Worm (Caenorhabditis elegans) whole organism, L2 larva: ENCODE data around the gene rei-1.

Source experiments
- F13H6.1 ChIP-seq: sonication (generic microtip); optimal IDR thresholded peaks from 2 replicates; lab custom pipeline; 2016; ENCODE audit warnings: missing genetic modification characterization, missing compliant biosample characterization
- Y55F3AM.14 ChIP-seq: fragments of 200-800 bp; sonication (Bioruptor generic); optimal IDR thresholded peaks from 2 replicates; lab custom pipeline; 2018; ENCODE audit warnings: mild to moderate bottlenecking, missing genetic modification characterization, missing compliant biosample characterization
- alr-1 ChIP-seq: fragments of 150-350 bp; optimal IDR thresholded peaks from 2 replicates; lab custom pipeline; 2014; ENCODE audit warnings: missing biosample characterization, missing genetic modification characterization
- ama-1 ChIP-seq: fragments of 150-350 bp; optimal IDR thresholded peaks from 2 replicates; lab custom pipeline; 2018; ENCODE audit warnings: inconsistent platforms
- ceh-82 ChIP-seq: fragments of 150-350 bp; optimal IDR thresholded peaks from 2 replicates; lab custom pipeline; 2014; ENCODE audit warnings: missing biosample characterization, missing genetic modification characterization
- crh-2 ChIP-seq: sonication (generic microtip); optimal IDR thresholded peaks from 2 replicates; lab custom pipeline; 2017; ENCODE audit warnings: missing biosample characterization, missing genetic modification characterization
- dmd-4 ChIP-seq: sonication (generic microtip); optimal IDR thresholded peaks from 2 replicates; lab custom pipeline; 2017; ENCODE audit warnings: missing biosample characterization, missing genetic modification characterization
- egl-27 ChIP-seq: sonication (generic microtip); optimal IDR thresholded peaks from 3 replicates; lab custom pipeline; 2017; ENCODE audit warnings: missing biosample characterization, missing genetic modification reagents, missing genetic modification characterization
- elt-1 ChIP-seq: fragments of 150-350 bp; optimal IDR thresholded peaks from 2 replicates; lab custom pipeline; 2014; ENCODE audit warnings: missing biosample characterization, missing genetic modification characterization
- elt-3 ChIP-seq: sonication (generic microtip); optimal IDR thresholded peaks from 2 replicates; lab custom pipeline; 2017; ENCODE audit warnings: missing biosample characterization, missing genetic modification characterization
- fos-1 ChIP-seq: fragments of 150-350 bp; optimal IDR thresholded peaks from 2 replicates; lab custom pipeline; 2014; ENCODE audit warnings: missing biosample characterization, missing genetic modification characterization
- gmeb-1 ChIP-seq: fragments of 150-350 bp; optimal IDR thresholded peaks from 2 replicates; lab custom pipeline; 2014; ENCODE audit warnings: missing biosample characterization, missing genetic modification characterization
- lin-11 ChIP-seq: fragments of 150-350 bp; sonication (generic microtip); optimal IDR thresholded peaks from 2 replicates; lab custom pipeline; 2014; ENCODE audit warnings: missing biosample characterization, missing genetic modification characterization, inconsistent platforms, mixed read lengths
- lin-39 ChIP-seq: fragments of 150-350 bp; optimal IDR thresholded peaks from 2 replicates; lab custom pipeline; 2014; ENCODE audit warnings: missing biosample characterization, missing genetic modification reagents, missing genetic modification characterization
- lsy-2 ChIP-seq, 2 experiments: fragments of 150-350 bp in 1 of 2; sonication (generic microtip) in 1 of 2; optimal IDR thresholded peaks; 2 replicates each; lab custom pipeline; 2014 to 2017; ENCODE audit warnings: missing biosample characterization in 2 of 2, missing genetic modification characterization in 2 of 2
- mab-5 ChIP-seq: fragments of 150-350 bp; optimal IDR thresholded peaks from 2 replicates; lab custom pipeline; 2014; ENCODE audit warnings: missing biosample characterization, missing genetic modification characterization
- mbf-1 ChIP-seq: sonication (generic microtip); optimal IDR thresholded peaks from 2 replicates; lab custom pipeline; 2017; ENCODE audit warnings: missing biosample characterization, missing genetic modification characterization
- nhr-10 ChIP-seq: sonication (generic microtip); optimal IDR thresholded peaks from 2 replicates; lab custom pipeline; 2017; ENCODE audit warnings: missing biosample characterization, missing genetic modification characterization
- nhr-11 ChIP-seq: fragments of 150-350 bp; optimal IDR thresholded peaks from 2 replicates; lab custom pipeline; 2014; ENCODE audit warnings: missing biosample characterization, missing genetic modification characterization
- nhr-129 ChIP-seq: fragments of 150-350 bp; optimal IDR thresholded peaks from 2 replicates; lab custom pipeline; 2014; ENCODE audit warnings: missing biosample characterization, missing genetic modification characterization
- nhr-21 ChIP-seq: fragments of 150-350 bp; optimal IDR thresholded peaks from 2 replicates; lab custom pipeline; 2014; ENCODE audit warnings: missing biosample characterization, missing genetic modification characterization
- nhr-23 ChIP-seq: fragments of 150-350 bp; optimal IDR thresholded peaks from 2 replicates; lab custom pipeline; 2014; ENCODE audit warnings: missing biosample characterization, missing genetic modification reagents, missing genetic modification characterization
- nhr-237 ChIP-seq: fragments of 150-350 bp; optimal IDR thresholded peaks from 2 replicates; lab custom pipeline; 2014; ENCODE audit warnings: missing biosample characterization, missing genetic modification characterization
- nhr-25 ChIP-seq: fragments of 150-350 bp; sonication (generic microtip); optimal IDR thresholded peaks from 3 replicates; lab custom pipeline; 2014; ENCODE audit warnings: missing biosample characterization, missing genetic modification characterization
- nhr-77 ChIP-seq: fragments of 150-350 bp; optimal IDR thresholded peaks from 2 replicates; lab custom pipeline; 2014; ENCODE audit warnings: missing biosample characterization, missing genetic modification characterization
- peb-1 ChIP-seq: fragments of 150-350 bp; optimal IDR thresholded peaks from 2 replicates; lab custom pipeline; 2014; ENCODE audit warnings: missing biosample characterization, missing genetic modification characterization
- sem-4 ChIP-seq: fragments of 150-350 bp; optimal IDR thresholded peaks from 2 replicates; lab custom pipeline; 2014; ENCODE audit warnings: missing biosample characterization, missing genetic modification reagents, missing genetic modification characterization
- sma-3 ChIP-seq: sonication (generic microtip); optimal IDR thresholded peaks from 2 replicates; lab custom pipeline; 2016; ENCODE audit warnings: missing genetic modification reagents, missing genetic modification characterization, missing compliant biosample characterization
- snpc-4 ChIP-seq: fragments of 150-350 bp; optimal IDR thresholded peaks from 2 replicates; lab custom pipeline; 2014; ENCODE audit warnings: missing biosample characterization, missing genetic modification characterization
- unc-55 ChIP-seq: fragments of 150-350 bp; sonication (generic microtip); optimal IDR thresholded peaks from 3 replicates; lab custom pipeline; 2014; ENCODE audit warnings: missing biosample characterization, missing genetic modification reagents, missing genetic modification characterization
- zag-1 ChIP-seq: fragments of 150-350 bp; optimal IDR thresholded peaks from 2 replicates; lab custom pipeline; 2014; ENCODE audit warnings: missing biosample characterization, missing genetic modification characterization
- ztf-4 ChIP-seq: fragments of 150-350 bp; optimal IDR thresholded peaks from 2 replicates; lab custom pipeline; 2014; ENCODE audit warnings: missing biosample characterization, missing genetic modification characterization

The rei-1 gene

ce11 chrIII:4098751-4099150 lies 761 bp upstream of the rei-1 start:
- TF ChIP-seq ama-1 (lab: Kevin White, UChicago) = peak; percentile 11
- no peak for TF ChIP-seq nhr-21 (tag; lab: Kevin White, UChicago)
- TF ChIP-seq, all 48 proteins: peak for 1

DNA sequence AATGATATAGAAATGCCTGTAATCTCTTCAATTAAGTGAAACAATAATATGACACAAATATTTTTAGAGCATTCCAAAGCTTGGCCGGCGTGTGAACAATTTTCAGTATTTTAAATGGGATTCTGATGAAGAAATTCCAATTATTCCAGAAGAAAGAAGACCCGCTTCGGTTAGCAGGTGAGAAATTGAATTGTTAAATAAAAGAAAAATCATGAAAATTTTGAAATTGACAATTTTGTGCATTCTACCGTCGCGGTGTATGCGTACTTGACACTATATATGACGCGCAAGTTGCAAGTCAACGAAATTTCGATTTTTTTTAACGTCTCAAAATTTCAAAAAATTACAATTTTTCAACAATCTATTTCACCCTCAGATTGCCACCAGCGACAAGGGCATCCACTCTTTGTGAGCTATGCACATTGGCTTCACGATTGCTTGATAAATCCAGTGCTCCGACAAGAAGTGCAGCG lies 1.6 kb downstream of the rei-1 start:
- TF ChIP-seq ztf-4 (tag; lab: Kevin White, UChicago) (no peak), crh-2 (tag; lab: Kevin White, UChicago) (peak; percentile 24), lsy-2 (tag; optimal IDR thresholded peaks at IDR 0.05; lab: Kevin White, UChicago) (peak in 1 of 2 experiments; percentile 4), nhr-77 (tag; lab: Kevin White, UChicago) (no peak), snpc-4 (no peak), sma-3 (GFP tag; lab: Kevin White, UChicago) (peak; percentile 67), ama-1 (lab: Kevin White, UChicago) (peak; percentile 18), nhr-21 (tag; lab: Kevin White, UChicago) (peak; percentile 20), elt-3 (tag; lab: Kevin White, UChicago) (no peak), fos-1 (tag; lab: Kevin White, UChicago) (no peak)

ce11 chrIII:4095441-4096095 lies 2.4 kb downstream of the rei-1 start, which contains the start of gene C03C10.7:
Gene C03C10.7 (plus strand): TSS chrIII:4096045.
- no peak for TF ChIP-seq dmd-4 (tag; lab: Kevin White, UChicago)

DNA sequence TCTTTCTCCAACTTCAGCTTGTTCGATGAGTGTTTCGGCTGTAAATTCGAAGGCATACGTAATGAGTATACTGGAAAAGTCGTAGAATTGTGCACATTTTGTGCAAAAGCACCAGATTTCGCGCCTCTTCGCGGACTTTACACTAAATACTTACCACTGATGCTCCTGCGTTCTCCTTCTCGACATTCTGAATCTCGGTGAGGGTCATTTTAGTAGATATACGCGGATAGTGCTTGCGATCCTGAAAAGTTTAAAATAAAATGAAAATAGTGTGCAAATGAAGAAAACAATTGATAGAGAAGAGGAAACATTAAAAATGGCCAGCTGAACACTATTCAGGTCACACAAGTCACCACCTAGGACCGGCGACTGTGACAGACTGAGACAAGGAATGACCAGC lies 3.3 kb downstream of the rei-1 start, which contains the start of gene rnr-2:
Gene rnr-2, minus strand, starts transcription at position 241 of the 400 bp plus-strand sequence.
- TF ChIP-seq fos-1 (tag; lab: Kevin White, UChicago) (no peak), nhr-129 (peak; percentile 33), unc-55 (GFP tag; lab: Kevin White, UChicago) (peak; percentile 7), lsy-2 (tag; optimal IDR thresholded peaks at IDR 0.05; lab: Kevin White, UChicago) (peak in 1 of 2 experiments; percentile 4)

- TF ChIP-seq mab-5 (tag; lab: Kevin White, UChicago) = no peak
- TF ChIP-seq elt-1 (tag; lab: Kevin White, UChicago) = no peak
- TF ChIP-seq snpc-4 = no peak
- TF ChIP-seq nhr-237 = no peak
- no peak for TF ChIP-seq peb-1 (tag; lab: Kevin White, UChicago)
- no peak for TF ChIP-seq nhr-25
- TF ChIP-seq lin-11 (tag; lab: Kevin White, UChicago) = no peak
- TF ChIP-seq nhr-11 (tag; lab: Kevin White, UChicago) = no peak
- TF ChIP-seq egl-27 (tag; lab: Kevin White, UChicago) = no peak
- no peak for TF ChIP-seq elt-3 (tag; lab: Kevin White, UChicago)
- no peak for TF ChIP-seq unc-55 (GFP tag; lab: Kevin White, UChicago)
- no peak for TF ChIP-seq sma-3 (GFP tag; lab: Kevin White, UChicago)
- no peak for TF ChIP-seq ceh-82 (tag; lab: Kevin White, UChicago)
- no peak for TF ChIP-seq fos-1 (tag; lab: Kevin White, UChicago)
These were observed 5.0 kb downstream of the rei-1 start for ce11 chrIII:4092962-4093361.

ce11 chrIII:4092020-4092419 lies 6.0 kb downstream of the rei-1 start, which contains the start of gene C03C10.5:
Gene C03C10.5 (minus strand): TSS chrIII:4092120.
- TF ChIP-seq unc-55 (GFP tag; lab: Kevin White, UChicago) (no peak), nhr-10 (tag; lab: Kevin White, UChicago) (no peak), gmeb-1 (no peak), elt-3 (tag; lab: Kevin White, UChicago) (no peak), F13H6.1 (no peak), nhr-23 (no peak), lin-39 (tag; lab: Kevin White, UChicago) (no peak), sem-4 (tag; lab: Kevin White, UChicago) (no peak), nhr-77 (tag; lab: Kevin White, UChicago) (no peak), nhr-21 (tag; lab: Kevin White, UChicago) (no peak), zag-1 (no peak), ceh-82 (tag; lab: Kevin White, UChicago) (no peak), lin-11 (tag; lab: Kevin White, UChicago) (no peak), nhr-129 (no peak), alr-1 (no peak), Y55F3AM.14 (GFP tag; lab: Kevin White, UChicago) (no peak), mbf-1 (tag; lab: Kevin White, UChicago) (no peak)
